Worm (Caenorhabditis elegans) whole organism, young adult: Measurements from ENCODE around the gene Y75B8A.37.

ENCODE experiments used
- B0035.1 ChIP-seq: sonication (generic microtip); optimal IDR thresholded peaks from 2 replicates; lab custom pipeline; 2016; ENCODE audit warnings: missing genetic modification characterization, mild to moderate bottlenecking, missing compliant biosample characterization, missing genotype, missing genetic modification reagents
- B0261.1 ChIP-seq: sonication (generic microtip); optimal IDR thresholded peaks from 2 replicates; lab custom pipeline; 2016; ENCODE audit warnings: mild to moderate bottlenecking, missing genetic modification characterization, moderate library complexity, missing compliant biosample characterization
- C06A6.2 ChIP-seq: fragments of 200-800 bp; sonication (Bioruptor generic); conservative IDR thresholded peaks from 2 replicates; pipeline ENCODE4 v1.3.6; 2022; ENCODE audit warnings: missing genetic modification characterization, missing compliant biosample characterization
- C17E4.6 ChIP-seq: fragments of 200-800 bp; sonication (Bioruptor generic); IDR thresholded peaks from 2 replicates; pipeline ENCODE4 v1.3.6; 2022; ENCODE audit warnings: missing genetic modification reagents, missing genetic modification characterization, missing compliant biosample characterization
- F37B4.10 ChIP-seq: fragments of 200-800 bp; sonication (Bioruptor generic); IDR thresholded peaks from 2 replicates; pipeline ENCODE4 v1.3.6; 2022; ENCODE audit warnings: missing genetic modification characterization, missing compliant biosample characterization
- F49E8.2 ChIP-seq: sonication (generic microtip); optimal IDR thresholded peaks from 3 replicates; lab custom pipeline; 2017; ENCODE audit warnings: missing genetic modification characterization, mild to moderate bottlenecking, missing compliant biosample characterization, antibody characterized with exemption, moderate library complexity; ENCODE audit not compliant: insufficient read depth
- F52B5.7 ChIP-seq: sonication (generic microtip); optimal IDR thresholded peaks from 2 replicates; lab custom pipeline; 2016; ENCODE audit warnings: mild to moderate bottlenecking, missing genetic modification characterization, missing compliant biosample characterization
- F57A8.1 ChIP-seq: fragments of 200-800 bp; sonication (Bioruptor generic); optimal IDR thresholded peaks from 2 replicates; lab custom pipeline; 2018; ENCODE audit warnings: mild to moderate bottlenecking, missing genetic modification characterization, moderate library complexity, missing compliant biosample characterization
- T07F8.4 ChIP-seq: sonication (generic microtip); optimal IDR thresholded peaks from 2 replicates; lab custom pipeline; 2016; ENCODE audit warnings: mild to moderate bottlenecking, missing genetic modification characterization, moderate library complexity, missing compliant biosample characterization
- T26A5.8 ChIP-seq: sonication (generic microtip); optimal IDR thresholded peaks from 2 replicates; lab custom pipeline; 2016; ENCODE audit warnings: missing genetic modification characterization, missing compliant biosample characterization
- Y56A3A.18 ChIP-seq: fragments of 200-800 bp; sonication (Bioruptor generic); IDR thresholded peaks from 2 replicates; pipeline ENCODE4 v1.3.6; 2022; ENCODE audit warnings: missing genetic modification reagents, missing genetic modification characterization, missing compliant biosample characterization
- Y67H2A.10 ChIP-seq: fragments of 200-800 bp; sonication (Bioruptor generic); conservative IDR thresholded peaks from 2 replicates; pipeline ENCODE4 v1.3.6; 2022; ENCODE audit warnings: missing genetic modification reagents, missing genetic modification characterization, missing compliant biosample characterization
- ZK185.1 ChIP-seq: sonication (generic microtip); optimal IDR thresholded peaks from 2 replicates; lab custom pipeline; 2016; ENCODE audit warnings: mild to moderate bottlenecking, missing genetic modification characterization, missing compliant biosample characterization; ENCODE audit not compliant: poor library complexity, severe bottlenecking
- ama-1 ChIP-seq, 3 experiments: fragments of 150-350 bp in 1 of 3; sonication (generic microtip) in 2 of 3; optimal IDR thresholded peaks; 2 replicates each; lab custom pipeline; 2014 to 2018; ENCODE audit warnings: missing biosample characterization in 2 of 3, missing genetic modification characterization in 2 of 3, missing genetic modification reagents in 2 of 3
- attf-3 ChIP-seq: fragments of 200-800 bp; sonication (Bioruptor generic); conservative IDR thresholded peaks from 2 replicates; pipeline ENCODE4 v1.3.6; 2022; ENCODE audit warnings: missing genetic modification reagents, missing genetic modification characterization, missing compliant biosample characterization
- ccch-3 ChIP-seq: fragments of 200-800 bp; sonication (Bioruptor generic); optimal IDR thresholded peaks from 2 replicates; lab custom pipeline; 2018; ENCODE audit warnings: mild to moderate bottlenecking, missing genetic modification characterization, missing compliant biosample characterization
- ceh-79 ChIP-seq: sonication (generic microtip); optimal IDR thresholded peaks from 2 replicates; lab custom pipeline; 2017; ENCODE audit warnings: mild to moderate bottlenecking, missing genetic modification characterization, missing compliant biosample characterization
- chd-7 ChIP-seq: sonication (generic microtip); optimal IDR thresholded peaks from 2 replicates; lab custom pipeline; 2016; ENCODE audit warnings: mild to moderate bottlenecking, missing genetic modification characterization, moderate library complexity, missing compliant biosample characterization
- efl-1 ChIP-seq: fragments of 150-350 bp; optimal IDR thresholded peaks from 2 replicates; lab custom pipeline; 2014; ENCODE audit warnings: missing biosample characterization, missing genetic modification reagents, missing genetic modification characterization
- egl-44 ChIP-seq: fragments of 200-800 bp; sonication (Bioruptor generic); IDR thresholded peaks from 2 replicates; pipeline ENCODE4 v1.3.6; 2022; ENCODE audit warnings: missing genetic modification reagents, missing genetic modification characterization, missing compliant biosample characterization
- ets-4 ChIP-seq: fragments of 200-800 bp; sonication (Bioruptor generic); optimal IDR thresholded peaks from 2 replicates; lab custom pipeline; 2018; ENCODE audit warnings: mild to moderate bottlenecking, missing genetic modification characterization, missing compliant biosample characterization
- him-1 ChIP-seq: sonication (generic microtip); optimal IDR thresholded peaks from 2 replicates; lab custom pipeline; 2016; ENCODE audit warnings: missing genotype, missing genetic modification reagents, missing genetic modification characterization, missing compliant biosample characterization
- lag-1 ChIP-seq: fragments of 200-800 bp; sonication (Bioruptor generic); IDR thresholded peaks from 2 replicates; pipeline ENCODE4 v1.3.6; 2022; ENCODE audit warnings: missing genetic modification reagents, missing genetic modification characterization, missing compliant biosample characterization
- let-607 ChIP-seq, 2 experiments: fragments of 200-800 bp in 1 of 2; sonication (Bioruptor generic) in 1 of 2; sonication (generic microtip) in 1 of 2; optimal IDR thresholded peaks; 2 replicates each; lab custom pipeline; 2016 to 2018; ENCODE audit warnings: mild to moderate bottlenecking in 2 of 2, missing compliant biosample characterization in 2 of 2, missing genetic modification characterization in 2 of 2, moderate library complexity in 2 of 2, missing genotype in 1 of 2
- madf-6 ChIP-seq: fragments of 200-800 bp; sonication (Bioruptor generic); IDR thresholded peaks from 2 replicates; pipeline ENCODE4 v1.3.6; 2022; ENCODE audit warnings: missing genetic modification reagents, missing genetic modification characterization, missing compliant biosample characterization
- mcd-1 ChIP-seq: fragments of 200-800 bp; sonication (Bioruptor generic); IDR thresholded peaks from 2 replicates; pipeline ENCODE4 v1.3.6; 2022; ENCODE audit warnings: missing genetic modification reagents, missing genetic modification characterization, missing compliant biosample characterization
- mes-4 ChIP-seq: sonication (generic microtip); optimal IDR thresholded peaks from 2 replicates; lab custom pipeline; 2016; ENCODE audit warnings: missing genotype, missing genetic modification characterization, missing compliant biosample characterization
- nfyb-1 ChIP-seq: fragments of 200-800 bp; sonication (Bioruptor generic); IDR thresholded peaks from 2 replicates; pipeline ENCODE4 v1.3.6; 2022; ENCODE audit warnings: missing genetic modification reagents, missing genetic modification characterization, missing compliant biosample characterization
- nhr-27 ChIP-seq: fragments of 200-800 bp; sonication (Bioruptor generic); optimal IDR thresholded peaks from 2 replicates; lab custom pipeline; 2018; ENCODE audit warnings: mild to moderate bottlenecking, missing genetic modification characterization, moderate library complexity, missing compliant biosample characterization
- pha-4 ChIP-seq: fragments of 150-350 bp; sonication (generic microtip); optimal IDR thresholded peaks from 2 replicates; lab custom pipeline; 2014; ENCODE audit warnings: missing biosample characterization, missing genetic modification reagents, missing genetic modification characterization
- rec-8 ChIP-seq, 2 experiments: sonication (generic microtip); optimal IDR thresholded peaks; 2 replicates each; lab custom pipeline; 2016; ENCODE audit warnings: mild to moderate bottlenecking in 2 of 2, missing genetic modification characterization in 2 of 2, missing genetic modification reagents in 2 of 2, missing genotype in 2 of 2, missing biosample characterization in 1 of 2, missing compliant biosample characterization in 1 of 2, moderate library complexity in 1 of 2
- repo-1 ChIP-seq: sonication (generic microtip); optimal IDR thresholded peaks from 2 replicates; lab custom pipeline; 2017; ENCODE audit warnings: mild to moderate bottlenecking, missing genetic modification characterization, missing compliant biosample characterization
- snpc-1.3 ChIP-seq: sonication (generic microtip); optimal IDR thresholded peaks from 2 replicates; lab custom pipeline; 2017; ENCODE audit warnings: missing genetic modification characterization, mild to moderate bottlenecking, missing compliant biosample characterization, antibody characterized with exemption, moderate library complexity, missing genotype, missing genetic modification reagents; ENCODE audit not compliant: insufficient read depth
- tbp1 ChIP-seq: fragments of 200-800 bp; sonication (Bioruptor generic); optimal IDR thresholded peaks from 2 replicates; lab custom pipeline; 2018; ENCODE audit warnings: mild to moderate bottlenecking, missing genetic modification characterization, missing compliant biosample characterization
- tbx-9 ChIP-seq: sonication (generic microtip); optimal IDR thresholded peaks from 2 replicates; lab custom pipeline; 2016; ENCODE audit warnings: borderline replicate concordance, missing genetic modification characterization, inconsistent platforms, missing compliant biosample characterization
- xnd-1 ChIP-seq: sonication (generic microtip); optimal IDR thresholded peaks from 2 replicates; lab custom pipeline; 2016; ENCODE audit warnings: missing genotype, missing genetic modification reagents, missing genetic modification characterization, missing compliant biosample characterization
- zfh-2 ChIP-seq: fragments of 200-800 bp; sonication (Bioruptor generic); conservative IDR thresholded peaks from 2 replicates; pipeline ENCODE4 v1.3.6; 2022; ENCODE audit warnings: missing genetic modification reagents, missing genetic modification characterization, missing compliant biosample characterization
- zim-3 ChIP-seq: sonication (generic microtip); optimal IDR thresholded peaks from 2 replicates; lab custom pipeline; 2017; ENCODE audit warnings: mild to moderate bottlenecking, missing genetic modification characterization, moderate library complexity, missing compliant biosample characterization

The Y75B8A.37 gene

DNA sequence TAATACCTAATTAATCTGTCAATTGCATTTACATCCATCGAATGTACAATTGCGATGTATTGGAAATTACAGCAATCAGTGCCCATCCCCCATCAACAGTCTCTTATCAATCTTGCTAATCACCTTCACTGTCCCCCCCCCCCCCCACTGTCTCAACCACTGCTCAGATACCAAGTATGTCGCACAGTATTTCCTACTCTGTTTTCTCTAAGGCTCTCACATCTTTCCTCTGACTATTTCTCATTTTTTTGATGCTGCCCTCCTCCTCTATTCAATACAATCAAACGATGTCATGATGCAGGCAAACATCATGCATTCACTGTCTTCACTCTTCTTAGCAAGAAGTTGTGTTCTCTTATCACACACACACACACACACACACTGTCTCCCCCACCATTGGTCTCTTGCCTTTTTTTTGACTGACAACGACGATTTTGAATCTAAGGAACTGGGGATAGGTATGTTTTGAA, 12.3 kb downstream of the Y75B8A.37 start, which contains the start of the genes zip-12 and Y75B8A.63 (continued):
- TF ChIP-seq C06A6.2 (no peak), attf-3 (no peak), egl-44 (no peak), xnd-1 (tag; lab: Kevin White, UChicago) (no peak), B0261.1 (tag; lab: Kevin White, UChicago) (no peak), T26A5.8 (tag; lab: Kevin White, UChicago) (no peak), pha-4 (tag; lab: Kevin White, UChicago) (no peak), ceh-79 (tag; lab: Kevin White, UChicago) (no peak), ZK185.1 (tag; lab: Kevin White, UChicago) (no peak), efl-1 (GFP tag; lab: Kevin White, UChicago) (no peak), him-1 (tag; lab: Kevin White, UChicago) (no peak), Y67H2A.10 (GFP tag; lab: Robert Waterston, UW) (no peak), zfh-2 (GFP tag; lab: Robert Waterston, UW) (peak; percentile 77; the same call in 1 of the 2 replicates), tbp1 (GFP tag; lab: Kevin White, UChicago) (no peak), lag-1 (no peak), F52B5.7 (tag; lab: Kevin White, UChicago) (no peak), F37B4.10 (GFP tag; lab: Robert Waterston, UW) (no peak), Y56A3A.18 (GFP tag; lab: Robert Waterston, UW) (no peak), let-607 (tag; optimal IDR thresholded peaks at IDR 0.05; lab: Kevin White, UChicago) (peak in 1 of 2 experiments; percentile 17), rec-8 (tag; optimal IDR thresholded peaks at IDR 0.05; lab: Kevin White, UChicago) (no peak), madf-6 (no peak), zim-3 (tag; lab: Kevin White, UChicago) (no peak), tbx-9 (no peak), F49E8.2 (tag; lab: Kevin White, UChicago) (no peak), ccch-3 (GFP tag; lab: Kevin White, UChicago) (no peak), ets-4 (GFP tag; lab: Kevin White, UChicago) (peak; percentile 83), B0035.1 (tag; lab: Kevin White, UChicago) (no peak), snpc-1.3 (tag; lab: Kevin White, UChicago) (no peak), mcd-1 (GFP tag; lab: Robert Waterston, UW) (0 out of 2 replicates have a peak, but pooled peaks have one; percentile 14), C17E4.6 (GFP tag; lab: Robert Waterston, UW) (no peak), mes-4 (tag; lab: Kevin White, UChicago) (no peak)

DNA sequence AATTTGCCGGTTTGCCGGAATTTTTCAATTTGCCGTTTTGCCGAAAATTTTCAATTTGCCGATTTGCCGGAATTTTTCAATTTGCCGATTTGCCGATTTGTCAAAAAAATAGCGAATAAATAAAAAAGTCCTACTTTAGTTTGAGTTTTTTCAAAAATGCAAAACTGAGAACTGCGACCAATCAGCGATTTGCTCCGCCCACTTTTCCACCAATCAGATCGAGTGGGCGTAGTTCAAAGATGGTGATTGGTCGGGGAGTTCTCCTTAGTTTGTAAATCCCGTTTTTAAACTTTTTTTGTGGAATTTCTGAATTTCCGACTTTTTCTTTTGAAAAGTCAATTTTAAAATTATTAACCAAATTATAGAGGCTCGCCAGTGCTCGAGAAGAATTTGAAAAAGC, 16.0 kb downstream of the Y75B8A.37 start:
- TF ChIP-seq madf-6 (no peak), repo-1 (no peak), ama-1 (optimal IDR thresholded peaks at IDR 0.05; lab: Kevin White, UChicago) (no peak), ama-1 (GFP tag; optimal IDR thresholded peaks at IDR 0.05; lab: Kevin White, UChicago) (no peak), T07F8.4 (no peak), nfyb-1 (GFP tag; lab: Robert Waterston, UW) (peak; percentile 87), F57A8.1 (GFP tag; lab: Kevin White, UChicago) (no peak), nhr-27 (tag; lab: Kevin White, UChicago) (no peak), chd-7 (tag; lab: Kevin White, UChicago) (no peak)
